Worm (Caenorhabditis elegans) whole organism, young adult: ENCODE results near the gene T23F11.6.

ENCODE experiments used
- lsl-1 ChIP-seq: fragments of 200-800 bp; sonication (Bioruptor generic); optimal IDR thresholded peaks from 2 replicates; lab custom pipeline; 2018; ENCODE audit warnings: mild to moderate bottlenecking, missing genetic modification characterization, moderate library complexity, missing compliant biosample characterization
- tbp1 ChIP-seq: fragments of 200-800 bp; sonication (Bioruptor generic); optimal IDR thresholded peaks from 2 replicates; lab custom pipeline; 2018; ENCODE audit warnings: mild to moderate bottlenecking, missing genetic modification characterization, missing compliant biosample characterization

- TF ChIP-seq tbp1 (GFP tag; lab: Kevin White, UChicago) (no peak), lsl-1 (GFP tag; lab: Kevin White, UChicago) (no peak)
Observed at ce11 chrIII:4647341-4647740, 381 bp downstream of the T23F11.6 start.
